Fruit fly (Drosophila melanogaster) Kc167 (cell line): Measurements from ENCODE around the gene robl22E.

Experiments used
- Myc ChIP-seq: fragments of >200 bp; optimal IDR thresholded peaks from 2 replicates; lab custom pipeline; 2017; ENCODE audit warnings: missing external identifiers
- insv ChIP-seq: fragments of >200 bp; optimal IDR thresholded peaks from 3 replicates; lab custom pipeline; 2018; ENCODE audit warnings: missing external identifiers
- psq ChIP-seq: fragments of >200 bp; optimal IDR thresholded peaks from 2 replicates; lab custom pipeline; 2017; ENCODE audit warnings: missing external identifiers

dm6 chr2L:2249578-2249977 is 41.0 kb downstream of the robl22E start:
- TF ChIP-seq insv (lab: Kevin White, UChicago) (no peak), psq (lab: Kevin White, UChicago) (no peak), Myc (lab: Kevin White, UChicago) (no peak)
